Fruit fly (Drosophila melanogaster): Measurements from ENCODE around the gene CecA1.

dm6 chr3R:30197796-30198195 lies 12.9 kb upstream of the CecA1 start:
- TF ChIP-seq ttk (optimal IDR thresholded peaks at IDR 0.05) (no peak), psq (optimal IDR thresholded peaks at IDR 0.05) (no peak), Myc (optimal IDR thresholded peaks at IDR 0.05) (no peak), insv (optimal IDR thresholded peaks at IDR 0.05) (no peak)
